Worm (Caenorhabditis elegans): ENCODE measurements around the gene C49C8.8.

DNA sequence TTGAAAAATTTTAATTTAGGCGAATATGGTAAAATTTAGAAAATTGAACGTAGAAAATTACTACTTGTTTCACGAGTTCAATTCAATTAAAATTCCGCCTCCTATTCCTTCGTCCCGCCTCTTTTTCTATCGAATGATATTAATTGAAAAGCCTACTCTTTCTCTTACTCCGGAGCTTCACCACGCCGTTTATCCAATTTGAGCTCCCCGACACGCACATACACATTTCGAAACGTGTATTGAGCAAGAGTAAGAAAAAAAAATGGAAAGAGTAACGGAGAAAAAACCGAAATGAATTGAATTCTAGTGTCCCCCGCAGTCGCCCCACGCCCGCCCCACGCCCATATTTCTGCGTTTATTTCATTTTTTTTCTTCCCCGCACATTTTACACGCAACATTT, 25.6 kb upstream of the C49C8.8 start:
- TF ChIP-seq ztf-23 (GFP tag; IDR thresholded peaks at IDR 0.05), result no peak
- no peak for TF ChIP-seq flt-1 (GFP tag; IDR thresholded peaks at IDR 0.05)

Measured in whole organism, midembryonic.